Fruit fly (Drosophila melanogaster): ENCODE results near the gene CG11037.
A peak's percentile ranks its signal among the peaks of the same experiment; 100 is the strongest.

The CG11037 gene

DNA sequence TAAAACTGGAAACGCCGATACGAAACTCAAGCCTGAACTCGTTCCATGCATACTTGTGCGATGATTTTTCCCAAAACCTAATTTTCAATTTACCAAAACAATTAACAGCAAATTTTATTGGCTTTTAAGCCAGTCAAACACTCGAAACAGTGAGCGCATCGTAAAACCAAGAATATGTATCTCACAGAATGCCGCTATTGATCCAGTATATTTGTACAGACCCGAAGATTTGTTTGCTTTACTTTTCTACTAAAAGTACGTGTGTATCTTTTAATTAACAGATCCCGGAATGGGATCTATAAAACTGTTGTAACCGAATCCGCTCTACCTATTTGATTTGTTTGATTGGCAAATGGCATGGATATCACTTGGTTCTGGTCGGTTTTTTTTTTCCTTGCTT lies 7.1 kb downstream of the CG11037 start (continued):
- no peak for TF ChIP-seq E2f1 (GFP tag; IDR thresholded peaks at IDR 0.05)
- peak; percentile 25 for TF ChIP-seq CG5180 (GFP tag; optimal IDR thresholded peaks at IDR 0.05)
- no peak for TF ChIP-seq knrl (GFP tag; IDR thresholded peaks at IDR 0.05; ENCODE audit: partially characterized antibody)
- no peak for TF ChIP-seq CG16863 (GFP tag; optimal IDR thresholded peaks at IDR 0.05)
- TF ChIP-seq exex (tag; optimal IDR thresholded peaks at IDR 0.05), result no peak
- no peak for TF ChIP-seq br (optimal IDR thresholded peaks at IDR 0.05)
- no peak for TF ChIP-seq CG14441 (GFP tag; IDR thresholded peaks at IDR 0.05)
- no peak for TF ChIP-seq CG4424 (GFP tag; optimal IDR thresholded peaks at IDR 0.05)
- no peak for TF ChIP-seq peb (GFP tag; IDR thresholded peaks at IDR 0.05)
- no peak for TF ChIP-seq ab (GFP tag; optimal IDR thresholded peaks at IDR 0.05)
- TF ChIP-seq Lim3 (GFP tag; IDR thresholded peaks at IDR 0.05), result no peak
- TF ChIP-seq fd3F (GFP tag; optimal IDR thresholded peaks at IDR 0.05), result no peak
- TF ChIP-seq aop (GFP tag; IDR thresholded peaks at IDR 0.05), result no peak
- no peak for TF ChIP-seq Med (GFP tag)
- TF ChIP-seq eve (GFP tag; optimal IDR thresholded peaks at IDR 0.05), result peak in 1 of 2 experiments; percentile 1
- no peak for TF ChIP-seq CG42726 (GFP tag; IDR thresholded peaks at IDR 0.05; ENCODE audit: partially characterized antibody)
- TF ChIP-seq CG15696 (tag; optimal IDR thresholded peaks at IDR 0.05), result peak; percentile 61
- TF ChIP-seq CG10959 (GFP tag; IDR thresholded peaks at IDR 0.05), result no peak
- no peak for TF ChIP-seq onecut (GFP tag; IDR thresholded peaks at IDR 0.05)
- no peak for TF ChIP-seq gt (GFP tag; IDR thresholded peaks at IDR 0.05)
- TF ChIP-seq CG7372 (GFP tag; IDR thresholded peaks at IDR 0.05), result no peak
- peak; percentile 19 for TF ChIP-seq Fer3 (tag; optimal IDR thresholded peaks at IDR 0.05)
- no peak for TF ChIP-seq tna (GFP tag; IDR thresholded peaks at IDR 0.05; ENCODE audit: partially characterized antibody)
- no peak for TF ChIP-seq vvl (GFP tag; IDR thresholded peaks at IDR 0.05)
- no peak for TF ChIP-seq Rx (GFP tag; IDR thresholded peaks at IDR 0.05)
- TF ChIP-seq sna (GFP tag; IDR thresholded peaks at IDR 0.05; ENCODE audit: partially characterized antibody), result no peak
- TF ChIP-seq ci (GFP tag; IDR thresholded peaks at IDR 0.05), result 0 out of 3 replicates have a peak, but pooled peaks have one; percentile 33
- TF ChIP-seq Ada2b (GFP tag; IDR thresholded peaks at IDR 0.05), result no peak
- TF ChIP-seq CG14965 (GFP tag; optimal IDR thresholded peaks at IDR 0.05; ENCODE audit: borderline replicate concordance), result peak; percentile 31
- TF ChIP-seq CG8281 (tag; optimal IDR thresholded peaks at IDR 0.05), result no peak
- TF ChIP-seq fru (optimal IDR thresholded peaks at IDR 0.05), result no peak
- TF ChIP-seq CG6654 (GFP tag; optimal IDR thresholded peaks at IDR 0.05), result no peak
- TF ChIP-seq fd102C (GFP tag; optimal IDR thresholded peaks at IDR 0.05), result no peak
- no peak for TF ChIP-seq CG6689 (GFP tag; IDR thresholded peaks at IDR 0.05)
- TF ChIP-seq CG4854 (GFP tag; optimal IDR thresholded peaks at IDR 0.05), result no peak
- TF ChIP-seq CG7987 (GFP tag; optimal IDR thresholded peaks at IDR 0.05), result no peak
- TF ChIP-seq lab (GFP tag; optimal IDR thresholded peaks at IDR 0.05), result peak; percentile 53
- TF ChIP-seq Antp (GFP tag; optimal IDR thresholded peaks at IDR 0.05), result no peak
- TF ChIP-seq psq (GFP tag; optimal IDR thresholded peaks at IDR 0.05), result no peak
- TF ChIP-seq CG1603 (tag; optimal IDR thresholded peaks at IDR 0.05), result peak; percentile 39
- peak; percentile 79 for TF ChIP-seq Ets65A (GFP tag)
- no peak for TF ChIP-seq vnd (GFP tag; IDR thresholded peaks at IDR 0.05; ENCODE audit: partially characterized antibody)
- TF ChIP-seq hb (GFP tag; IDR thresholded peaks at IDR 0.05; ENCODE audit: partially characterized antibody), result no peak
- no peak for TF ChIP-seq CG6683 (GFP tag; optimal IDR thresholded peaks at IDR 0.05)
- no peak for TF ChIP-seq esg (GFP tag; conservative IDR thresholded peaks at IDR 0.05)
- no peak for TF ChIP-seq chinmo (GFP tag; IDR thresholded peaks at IDR 0.05; ENCODE audit: partially characterized antibody)
- no peak for TF ChIP-seq dmrt99B (tag; optimal IDR thresholded peaks at IDR 0.05)
- no peak for TF ChIP-seq az2 (GFP tag; optimal IDR thresholded peaks at IDR 0.05)
- TF ChIP-seq maf-S (GFP tag; optimal IDR thresholded peaks at IDR 0.05), result no peak
- no peak for TF ChIP-seq CG1647 (GFP tag; optimal IDR thresholded peaks at IDR 0.05)
- no peak for TF ChIP-seq CG14710 (tag; optimal IDR thresholded peaks at IDR 0.05)
- TF ChIP-seq CG18619 (GFP tag; optimal IDR thresholded peaks at IDR 0.05), result peak; percentile 27
